Fruit fly (Drosophila melanogaster) whole organism: ENCODE data around the gene up.

Experiments
- CG8478 ChIP-seq: fragments of >200 bp; optimal IDR thresholded peaks from 2 replicates; lab custom pipeline; 2018; ENCODE audit warnings: inconsistent platforms
- Dll ChIP-seq: fragments of >200 bp; optimal IDR thresholded peaks from 2 replicates; lab custom pipeline; 2017
- EcR ChIP-seq, 2 experiments: fragments of >200 bp; optimal IDR thresholded peaks; 2 replicates each; lab custom pipeline; 2017; ENCODE audit warnings: missing biosample characterization in 2 of 2, missing genetic modification characterization in 2 of 2, missing genetic modification reagents in 2 of 2
- pan ChIP-seq: fragments of >200 bp; optimal IDR thresholded peaks from 2 replicates; lab custom pipeline; 2017
- psq ChIP-seq: fragments of >200 bp; optimal IDR thresholded peaks from 2 replicates; lab custom pipeline; 2017
- usp ChIP-seq: fragments of >200 bp; optimal IDR thresholded peaks from 2 replicates; lab custom pipeline; 2017; ENCODE audit warnings: missing biosample characterization, missing genetic modification characterization, mixed read lengths

up gene

dm6 chrX:13579322-13579721, 23.1 kb downstream of the up start:
- TF ChIP-seq usp (GFP tag; lab: Kevin White, UChicago) (no peak), Dll (lab: Kevin White, UChicago) (no peak), EcR (GFP tag; optimal IDR thresholded peaks at IDR 0.05; lab: Kevin White, UChicago) (no peak), psq (lab: Kevin White, UChicago) (no peak), CG8478 (no peak), pan (lab: Kevin White, UChicago) (no peak)

- TF ChIP-seq pan (lab: Kevin White, UChicago) (no peak), EcR (GFP tag; optimal IDR thresholded peaks at IDR 0.05; lab: Kevin White, UChicago) (no peak)
Measured at dm6 chrX:13572382-13572781, 30.0 kb downstream of the up start.

DNA sequence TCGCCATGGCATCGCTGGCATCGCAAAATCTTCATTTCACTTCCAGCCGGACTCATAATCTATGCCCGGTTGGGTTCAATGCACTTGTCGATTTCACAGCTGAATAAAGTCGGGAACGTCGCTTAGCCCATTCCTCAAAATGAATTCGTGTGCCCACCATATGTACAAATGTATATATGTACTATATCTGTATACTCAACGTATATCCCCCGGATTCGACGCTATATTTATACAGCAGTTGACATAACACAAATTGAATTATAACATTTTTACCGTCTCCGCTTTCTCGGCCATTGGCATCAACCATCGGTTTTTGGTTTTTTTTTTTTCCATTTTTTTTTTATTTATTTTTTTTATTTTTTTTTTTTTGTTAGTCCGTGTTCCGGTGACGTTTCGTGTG, 32.1 kb downstream of the up start:
- TF ChIP-seq CG8478 (no peak), Dll (lab: Kevin White, UChicago) (no peak), usp (GFP tag; lab: Kevin White, UChicago) (no peak), pan (lab: Kevin White, UChicago) (no peak), psq (lab: Kevin White, UChicago) (no peak), EcR (GFP tag; optimal IDR thresholded peaks at IDR 0.05; lab: Kevin White, UChicago) (no peak)

- TF ChIP-seq pan (lab: Kevin White, UChicago): no peak
- no peak for TF ChIP-seq Dll (lab: Kevin White, UChicago)
- TF ChIP-seq CG8478: no peak
- no peak for TF ChIP-seq EcR (GFP tag; optimal IDR thresholded peaks at IDR 0.05; lab: Kevin White, UChicago)
- TF ChIP-seq psq (lab: Kevin White, UChicago): no peak
- no peak for TF ChIP-seq usp (GFP tag; lab: Kevin White, UChicago)
Measured at dm6 chrX:13568841-13569240, 33.5 kb downstream of the up start.

DNA sequence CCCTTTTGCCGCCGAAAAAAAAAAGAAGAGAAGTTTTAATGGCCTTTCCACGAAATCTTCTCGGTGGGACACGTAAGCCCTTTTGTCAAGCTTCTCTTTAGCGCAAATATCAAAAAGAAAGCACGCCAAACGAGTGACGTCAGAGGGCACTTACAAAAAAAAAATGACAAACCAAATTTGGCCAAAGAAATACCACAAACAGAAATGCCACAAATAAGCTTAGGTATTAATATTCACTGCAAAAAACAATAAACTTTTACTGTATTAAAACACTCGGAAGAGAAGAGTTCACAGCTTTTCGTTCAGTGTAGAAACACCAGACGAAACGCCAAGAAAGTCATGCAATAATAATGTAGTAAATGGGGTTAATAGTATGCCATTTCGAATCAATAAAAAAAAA, 34.3 kb downstream of the up start:
- no peak for TF ChIP-seq CG8478
- no peak for TF ChIP-seq psq (lab: Kevin White, UChicago)
- TF ChIP-seq pan (lab: Kevin White, UChicago): no peak
- TF ChIP-seq EcR (GFP tag; optimal IDR thresholded peaks at IDR 0.05; lab: Kevin White, UChicago): no peak
- no peak for TF ChIP-seq usp (GFP tag; lab: Kevin White, UChicago)
- TF ChIP-seq Dll (lab: Kevin White, UChicago): no peak

DNA sequence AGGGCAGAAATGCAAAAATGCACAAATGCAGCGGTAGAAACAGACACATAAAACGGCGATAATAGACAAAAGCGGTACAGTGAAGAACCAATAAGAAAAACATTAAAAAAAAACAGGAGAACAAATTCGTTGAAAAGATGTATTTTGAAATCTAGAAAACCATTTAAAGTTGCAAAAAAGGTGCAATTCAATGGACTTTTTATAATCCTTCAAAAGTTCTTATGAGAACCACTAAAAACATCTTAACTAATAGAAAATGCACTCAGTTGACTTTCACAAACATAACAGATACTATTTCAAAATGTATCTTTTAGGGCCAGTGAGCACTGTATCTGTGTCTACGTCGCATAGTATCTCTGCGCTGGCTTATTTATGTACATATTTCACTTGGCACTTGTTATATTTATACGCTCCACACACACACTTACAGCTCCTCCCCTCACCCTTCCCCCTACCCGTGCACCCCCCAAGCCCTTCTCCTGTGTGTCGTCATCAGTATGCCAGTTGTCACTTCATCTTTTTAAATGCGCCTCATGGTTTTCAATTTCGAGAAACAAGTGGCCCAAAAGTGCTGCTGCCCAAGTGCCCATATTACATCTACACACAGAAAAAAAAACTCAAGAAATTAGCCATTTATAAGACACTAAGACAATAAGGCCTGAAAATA, 36.8 kb downstream of the up start:
- TF ChIP-seq usp (GFP tag; lab: Kevin White, UChicago) (no peak), EcR (GFP tag; optimal IDR thresholded peaks at IDR 0.05; lab: Kevin White, UChicago) (no peak), CG8478 (no peak), psq (lab: Kevin White, UChicago) (no peak), pan (lab: Kevin White, UChicago) (no peak), Dll (lab: Kevin White, UChicago) (no peak)

dm6 chrX:13563483-13564443, 38.6 kb downstream of the up start, which contains the start of the genes CG46311 and Tpst:
Gene CG46311 (plus strand): TSS chrX:13563823.
Gene Tpst (plus strand): TSS chrX:13563823.
- TF ChIP-seq pan (lab: Kevin White, UChicago) (no peak), usp (GFP tag; lab: Kevin White, UChicago) (no peak), CG8478 (no peak), Dll (lab: Kevin White, UChicago) (no peak), psq (lab: Kevin White, UChicago) (no peak), EcR (GFP tag; optimal IDR thresholded peaks at IDR 0.05; lab: Kevin White, UChicago) (no peak)

- TF ChIP-seq usp (GFP tag; lab: Kevin White, UChicago) (no peak), pan (lab: Kevin White, UChicago) (no peak)
Measured at dm6 chrX:13563042-13563441, 39.3 kb downstream of the up start.

dm6 chrX:13561371-13561770, 41.0 kb downstream of the up start, which contains the start of gene CG32633:
Gene CG32633 (plus strand): TSS chrX:13561671.
- TF ChIP-seq EcR (GFP tag; optimal IDR thresholded peaks at IDR 0.05; lab: Kevin White, UChicago) (no peak), CG8478 (no peak), usp (GFP tag; lab: Kevin White, UChicago) (no peak), Dll (lab: Kevin White, UChicago) (no peak), psq (lab: Kevin White, UChicago) (no peak), pan (lab: Kevin White, UChicago) (no peak)

- TF ChIP-seq CG8478 (no peak), Dll (lab: Kevin White, UChicago) (no peak), pan (lab: Kevin White, UChicago) (no peak), usp (GFP tag; lab: Kevin White, UChicago) (no peak), EcR (GFP tag; optimal IDR thresholded peaks at IDR 0.05; lab: Kevin White, UChicago) (no peak), psq (lab: Kevin White, UChicago) (no peak)
Measured at dm6 chrX:13556172-13556571, 46.2 kb downstream of the up start, which contains the start of gene CG32631. Gene CG32631 (plus strand): TSS chrX:13556472.

- TF ChIP-seq EcR (GFP tag; optimal IDR thresholded peaks at IDR 0.05; lab: Kevin White, UChicago): no peak
- no peak for TF ChIP-seq CG8478
- no peak for TF ChIP-seq psq (lab: Kevin White, UChicago)
- TF ChIP-seq usp (GFP tag; lab: Kevin White, UChicago): no peak
- no peak for TF ChIP-seq pan (lab: Kevin White, UChicago)
- TF ChIP-seq Dll (lab: Kevin White, UChicago): no peak
Measured at dm6 chrX:13555700-13556099, 46.7 kb downstream of the up start, which contains the start of gene CG11816. Gene CG11816 (minus strand): TSS chrX:13555800.
